Worm (Caenorhabditis elegans) whole organism, late embryonic: Measurements from ENCODE around the gene ugt-13.

Experiments used
- C38D4.7 ChIP-seq: fragments of 200-800 bp; sonication (Bioruptor generic); optimal IDR thresholded peaks from 2 replicates; lab custom pipeline; 2018; ENCODE audit warnings: mild to moderate bottlenecking, missing genetic modification characterization, moderate library complexity, missing compliant biosample characterization
- ama-1 ChIP-seq: fragments of 150-350 bp; optimal IDR thresholded peaks from 2 replicates; lab custom pipeline; 2014
- ceh-14 ChIP-seq: sonication (generic microtip); optimal IDR thresholded peaks from 2 replicates; lab custom pipeline; 2016; ENCODE audit warnings: missing genotype, missing genetic modification characterization, missing compliant biosample characterization
- ceh-2 ChIP-seq: sonication (generic microtip); optimal IDR thresholded peaks from 2 replicates; lab custom pipeline; 2016; ENCODE audit warnings: missing genotype, missing genetic modification characterization, missing compliant biosample characterization
- ceh-45 ChIP-seq: fragments of 200-800 bp; sonication (Bioruptor generic); IDR thresholded peaks from 2 replicates; pipeline ENCODE4 v1.3.6; 2022; ENCODE audit warnings: missing genetic modification reagents, missing genetic modification characterization, missing compliant biosample characterization
- ceh-9 ChIP-seq: sonication (generic microtip); optimal IDR thresholded peaks from 2 replicates; lab custom pipeline; 2016; ENCODE audit warnings: mild to moderate bottlenecking, missing genetic modification characterization, inconsistent platforms, missing compliant biosample characterization
- che-1 ChIP-seq: sonication (generic microtip); optimal IDR thresholded peaks from 2 replicates; lab custom pipeline; 2016; ENCODE audit warnings: mild to moderate bottlenecking, missing genetic modification characterization, missing compliant biosample characterization
- ets-4 ChIP-seq: sonication (generic microtip); optimal IDR thresholded peaks from 2 replicates; lab custom pipeline; 2016; ENCODE audit warnings: missing genetic modification characterization, missing compliant biosample characterization
- hlh-15 ChIP-seq: sonication (generic microtip); optimal IDR thresholded peaks from 2 replicates; lab custom pipeline; 2016; ENCODE audit warnings: missing genetic modification characterization, missing compliant biosample characterization
- nfya-1 ChIP-seq: sonication (generic microtip); optimal IDR thresholded peaks from 2 replicates; lab custom pipeline; 2017; ENCODE audit warnings: missing genetic modification characterization, mild to moderate bottlenecking, missing compliant biosample characterization, antibody characterized with exemption, moderate library complexity
- nhr-11 ChIP-seq: fragments of 150-350 bp; optimal IDR thresholded peaks from 2 replicates; lab custom pipeline; 2014; ENCODE audit warnings: missing biosample characterization, missing genetic modification characterization
- sox-2 ChIP-seq: fragments of 200-800 bp; sonication (Bioruptor generic); IDR thresholded peaks from 2 replicates; pipeline ENCODE4 v1.3.6; 2022; ENCODE audit warnings: missing genetic modification reagents, missing genetic modification characterization, missing compliant biosample characterization
- tbx-2 ChIP-seq: sonication (generic microtip); optimal IDR thresholded peaks from 2 replicates; lab custom pipeline; 2016; ENCODE audit warnings: missing genetic modification characterization, missing compliant biosample characterization
- zip-5 ChIP-seq: sonication (generic microtip); optimal IDR thresholded peaks from 2 replicates; lab custom pipeline; 2016; ENCODE audit warnings: missing genetic modification characterization, missing compliant biosample characterization

ce11 chrV:4868698-4869097, 40.0 kb upstream of the ugt-13 start:
- no peak for TF ChIP-seq che-1
- no peak for TF ChIP-seq tbx-2 (tag; lab: Kevin White, UChicago)
- no peak for TF ChIP-seq zip-5
- no peak for TF ChIP-seq ceh-9 (tag; lab: Kevin White, UChicago)
- no peak for TF ChIP-seq ceh-45
- TF ChIP-seq C38D4.7 (GFP tag; lab: Kevin White, UChicago): no peak
- TF ChIP-seq ceh-14 (tag; lab: Kevin White, UChicago): no peak
- TF ChIP-seq ama-1 (lab: Kevin White, UChicago): no peak
- TF ChIP-seq nfya-1 (tag; lab: Kevin White, UChicago): no peak
- TF ChIP-seq nhr-11 (tag; lab: Kevin White, UChicago): no peak
- no peak for TF ChIP-seq sox-2 (GFP tag; lab: Robert Waterston, UW)
- no peak for TF ChIP-seq ets-4 (tag; lab: Kevin White, UChicago)
- TF ChIP-seq hlh-15 (tag; lab: Kevin White, UChicago): no peak
- TF ChIP-seq ceh-2 (tag; lab: Kevin White, UChicago): no peak
